Fruit fly (Drosophila melanogaster): ENCODE results near the gene Sam-S.
A peak's percentile ranks its signal among the peaks of the same experiment; 100 is the strongest.

Gene Sam-S

dm6 chr2L:71869-72751, 34.6 kb upstream of the Sam-S start (continued):
- TF ChIP-seq woc (GFP tag; optimal IDR thresholded peaks at IDR 0.05) (no peak), dl (GFP tag; optimal IDR thresholded peaks at IDR 0.05; ENCODE audit: insufficient read depth in 1 of 2, partially characterized antibody in 2 of 2) (peak; percentile 29 to 35), dmrt93B (GFP tag; optimal IDR thresholded peaks at IDR 0.05) (no peak), sv (GFP tag; optimal IDR thresholded peaks at IDR 0.05) (no peak), lola (GFP tag; optimal IDR thresholded peaks at IDR 0.05) (no peak)

- peak; percentile 32 for TF ChIP-seq h (GFP tag; optimal IDR thresholded peaks at IDR 0.05)
- no peak for TF ChIP-seq pan (optimal IDR thresholded peaks at IDR 0.05)
- TF ChIP-seq CrebA (GFP tag; optimal IDR thresholded peaks at IDR 0.05; ENCODE audit: borderline replicate concordance) = no peak
- peak; percentile 65 for TF ChIP-seq brk (GFP tag; optimal IDR thresholded peaks at IDR 0.05)
- peak; percentile 79 for TF ChIP-seq fru (GFP tag; optimal IDR thresholded peaks at IDR 0.05)
- no peak for TF ChIP-seq lola (GFP tag; optimal IDR thresholded peaks at IDR 0.05)
- TF ChIP-seq psq (GFP tag; optimal IDR thresholded peaks at IDR 0.05) = peak; percentile 94
- TF ChIP-seq dsf (GFP tag; optimal IDR thresholded peaks at IDR 0.05; ENCODE audit: borderline replicate concordance) = no peak
- TF ChIP-seq br (GFP tag; optimal IDR thresholded peaks at IDR 0.05) = peak; percentile 3
- peak in 1 of 2 experiments; percentile 57 for TF ChIP-seq foxo (GFP tag; optimal IDR thresholded peaks at IDR 0.05)
- TF ChIP-seq sage (GFP tag; optimal IDR thresholded peaks at IDR 0.05) = no peak
- TF ChIP-seq tai (GFP tag; optimal IDR thresholded peaks at IDR 0.05) = peak; percentile 69
- no peak for TF ChIP-seq Mio (GFP tag; optimal IDR thresholded peaks at IDR 0.05)
- TF ChIP-seq Rel (GFP tag; optimal IDR thresholded peaks at IDR 0.05) = no peak
- peak; percentile 89 for TF ChIP-seq Rel (tag; optimal IDR thresholded peaks at IDR 0.05)
- no peak for TF ChIP-seq Abd-B (GFP tag; optimal IDR thresholded peaks at IDR 0.05)
- peak; percentile 19 for TF ChIP-seq ey (GFP tag; optimal IDR thresholded peaks at IDR 0.05)
- no peak for TF ChIP-seq N (GFP tag; optimal IDR thresholded peaks at IDR 0.05)
- no peak for TF ChIP-seq Hr78 (GFP tag; optimal IDR thresholded peaks at IDR 0.05)
- peak; percentile 80 for TF ChIP-seq Myc (optimal IDR thresholded peaks at IDR 0.05)
- no peak for TF ChIP-seq Dif (GFP tag; optimal IDR thresholded peaks at IDR 0.05; ENCODE audit: partially characterized antibody)
- TF ChIP-seq HLH106 (tag; optimal IDR thresholded peaks at IDR 0.05) = peak; percentile 5
- no peak for TF ChIP-seq Vsx2 (GFP tag; optimal IDR thresholded peaks at IDR 0.05; ENCODE audit: partially characterized antibody)
- TF ChIP-seq Hr83 (GFP tag; optimal IDR thresholded peaks at IDR 0.05; ENCODE audit: poor library complexity, severe bottlenecking) = peak; percentile 76
- TF ChIP-seq usp (GFP tag; optimal IDR thresholded peaks at IDR 0.05) = no peak
- no peak for TF ChIP-seq woc (GFP tag; optimal IDR thresholded peaks at IDR 0.05)
- peak; percentile 33 for TF ChIP-seq OdsH (GFP tag; optimal IDR thresholded peaks at IDR 0.05)
- TF ChIP-seq jim (GFP tag; optimal IDR thresholded peaks at IDR 0.05) = no peak
- TF ChIP-seq dl (GFP tag; optimal IDR thresholded peaks at IDR 0.05; ENCODE audit: insufficient read depth in 1 of 2, partially characterized antibody in 2 of 2) = no peak
- no peak for TF ChIP-seq Jra (GFP tag; optimal IDR thresholded peaks at IDR 0.05)
- TF ChIP-seq GATAd (GFP tag; optimal IDR thresholded peaks at IDR 0.05) = no peak
- TF ChIP-seq Dfd (GFP tag; optimal IDR thresholded peaks at IDR 0.05) = no peak
- peak; percentile 45 for TF ChIP-seq sv (GFP tag; optimal IDR thresholded peaks at IDR 0.05)
- TF ChIP-seq CG32264 (GFP tag; optimal IDR thresholded peaks at IDR 0.05) = no peak
- no peak for TF ChIP-seq CG9705 (GFP tag; optimal IDR thresholded peaks at IDR 0.05)
- TF ChIP-seq Hnf4 (GFP tag; optimal IDR thresholded peaks at IDR 0.05) = peak; percentile 64
- no peak for TF ChIP-seq dmrt93B (GFP tag; optimal IDR thresholded peaks at IDR 0.05)
- no peak for TF ChIP-seq Sp1 (GFP tag; optimal IDR thresholded peaks at IDR 0.05)
- TF ChIP-seq rgr (GFP tag; optimal IDR thresholded peaks at IDR 0.05) = peak; percentile 49
Observed at dm6 chr2L:72752-73435, 33.8 kb upstream of the Sam-S start.

Measured in whole organism, wandering third instar larva.